Worm (Caenorhabditis elegans): Measurements from ENCODE around the gene srz-90.

DNA sequence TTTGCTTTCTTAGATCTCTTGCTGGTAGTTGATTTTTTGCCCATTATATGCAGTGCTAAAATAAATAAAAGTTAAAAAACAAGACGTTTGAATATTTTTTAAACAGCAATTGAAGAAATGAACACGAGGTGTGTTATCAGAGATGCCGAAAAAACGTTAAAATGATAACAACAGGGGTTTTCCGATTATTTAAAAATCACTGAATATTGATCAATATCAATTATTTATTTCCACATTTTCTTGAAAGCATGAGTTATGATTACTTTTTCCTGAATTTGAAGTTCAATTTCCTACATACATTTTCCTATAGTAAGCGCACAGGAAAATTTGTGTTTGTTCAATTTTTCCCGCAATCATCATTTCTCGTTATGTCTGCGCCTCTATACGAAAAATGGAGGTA lies 19.1 kb downstream of the srz-90 start:
- TF ChIP-seq T23F11.4 (GFP tag; optimal IDR thresholded peaks at IDR 0.05) (no peak), ama-1 (optimal IDR thresholded peaks at IDR 0.05) (no peak), ttx-3 (tag; optimal IDR thresholded peaks at IDR 0.05) (no peak), hlh-30 (tag; optimal IDR thresholded peaks at IDR 0.05; ENCODE audit: insufficient read depth) (no peak), ceh-45 (GFP tag; IDR thresholded peaks at IDR 0.05) (no peak), F13H6.1 (tag; optimal IDR thresholded peaks at IDR 0.05) (no peak)

Measured in whole organism, late embryonic.